Worm (Caenorhabditis elegans) whole organism, late embryonic: Measurements from ENCODE around the gene T04C12.7.
A peak's percentile ranks its signal among the peaks of the same experiment; 100 is the strongest.

Experiments
- C38D4.7 ChIP-seq: fragments of 200-800 bp; sonication (Bioruptor generic); optimal IDR thresholded peaks from 2 replicates; lab custom pipeline; 2018; ENCODE audit warnings: mild to moderate bottlenecking, missing genetic modification characterization, moderate library complexity, missing compliant biosample characterization
- K09A11.1 ChIP-seq: sonication (generic microtip); optimal IDR thresholded peaks from 2 replicates; lab custom pipeline; 2017; ENCODE audit warnings: antibody characterized with exemption, mild to moderate bottlenecking, missing genetic modification characterization, missing compliant biosample characterization; ENCODE audit not compliant: insufficient read depth
- T23F11.4 ChIP-seq: fragments of 200-800 bp; sonication (Bioruptor generic); optimal IDR thresholded peaks from 2 replicates; lab custom pipeline; 2018; ENCODE audit warnings: mild to moderate bottlenecking, missing genetic modification characterization, missing compliant biosample characterization
- ahr-1 ChIP-seq: sonication (generic microtip); optimal IDR thresholded peaks from 2 replicates; lab custom pipeline; 2016; ENCODE audit warnings: missing genetic modification characterization, missing compliant biosample characterization
- ama-1 ChIP-seq: fragments of 150-350 bp; optimal IDR thresholded peaks from 2 replicates; lab custom pipeline; 2014
- ceh-18 ChIP-seq: sonication (generic microtip); optimal IDR thresholded peaks from 2 replicates; lab custom pipeline; 2016; ENCODE audit warnings: missing genetic modification characterization, missing compliant biosample characterization
- ceh-19 ChIP-seq: fragments of 200-800 bp; sonication (Bioruptor generic); optimal IDR thresholded peaks from 2 replicates; lab custom pipeline; 2018; ENCODE audit warnings: mild to moderate bottlenecking, missing genetic modification characterization, missing compliant biosample characterization
- ceh-2 ChIP-seq: sonication (generic microtip); optimal IDR thresholded peaks from 2 replicates; lab custom pipeline; 2016; ENCODE audit warnings: missing genotype, missing genetic modification characterization, missing compliant biosample characterization
- ceh-22 ChIP-seq: sonication (generic microtip); optimal IDR thresholded peaks from 2 replicates; lab custom pipeline; 2017; ENCODE audit warnings: missing biosample characterization, missing genetic modification characterization
- ceh-24 ChIP-seq: sonication (generic microtip); optimal IDR thresholded peaks from 2 replicates; lab custom pipeline; 2016; ENCODE audit warnings: mild to moderate bottlenecking, missing genetic modification characterization, missing compliant biosample characterization
- ceh-30 ChIP-seq: fragments of 150-350 bp; optimal IDR thresholded peaks from 2 replicates; lab custom pipeline; 2014; ENCODE audit warnings: missing biosample characterization, missing genetic modification characterization
- ceh-31 ChIP-seq: sonication (generic microtip); optimal IDR thresholded peaks from 2 replicates; lab custom pipeline; 2016; ENCODE audit warnings: missing genetic modification characterization, missing compliant biosample characterization
- ceh-34 ChIP-seq: sonication (generic microtip); optimal IDR thresholded peaks from 2 replicates; lab custom pipeline; 2016; ENCODE audit warnings: mild to moderate bottlenecking, missing genetic modification characterization, missing compliant biosample characterization
- ceh-45 ChIP-seq: fragments of 200-800 bp; sonication (Bioruptor generic); IDR thresholded peaks from 2 replicates; pipeline ENCODE4 v1.3.6; 2022; ENCODE audit warnings: missing genetic modification reagents, missing genetic modification characterization, missing compliant biosample characterization
- ceh-48 ChIP-seq: sonication (generic microtip); optimal IDR thresholded peaks from 2 replicates; lab custom pipeline; 2016; ENCODE audit warnings: missing genetic modification characterization, inconsistent platforms, missing compliant biosample characterization
- ceh-9 ChIP-seq: sonication (generic microtip); optimal IDR thresholded peaks from 2 replicates; lab custom pipeline; 2016; ENCODE audit warnings: mild to moderate bottlenecking, missing genetic modification characterization, inconsistent platforms, missing compliant biosample characterization
- dmd-4 ChIP-seq: sonication (generic microtip); optimal IDR thresholded peaks from 2 replicates; lab custom pipeline; 2016; ENCODE audit warnings: borderline replicate concordance, missing genetic modification characterization, missing compliant biosample characterization
- elt-2 ChIP-seq: sonication (generic microtip); optimal IDR thresholded peaks from 2 replicates; lab custom pipeline; 2016; ENCODE audit warnings: missing genetic modification reagents, missing genetic modification characterization, missing compliant biosample characterization
- fax-1 ChIP-seq: sonication (generic microtip); optimal IDR thresholded peaks from 2 replicates; lab custom pipeline; 2016; ENCODE audit warnings: missing genotype, missing genetic modification characterization, missing compliant biosample characterization
- fkh-10 ChIP-seq: fragments of 150-350 bp; optimal IDR thresholded peaks from 2 replicates; lab custom pipeline; 2014; ENCODE audit warnings: missing biosample characterization, missing genetic modification reagents, missing genetic modification characterization
- gmeb-2 ChIP-seq: sonication (generic microtip); optimal IDR thresholded peaks from 2 replicates; lab custom pipeline; 2016; ENCODE audit warnings: missing genetic modification characterization, inconsistent platforms, missing compliant biosample characterization
- hlh-13 ChIP-seq: fragments of 200-800 bp; sonication (Bioruptor generic); optimal IDR thresholded peaks from 2 replicates; lab custom pipeline; 2018; ENCODE audit warnings: mild to moderate bottlenecking, missing genetic modification characterization, missing compliant biosample characterization
- hlh-15 ChIP-seq: sonication (generic microtip); optimal IDR thresholded peaks from 2 replicates; lab custom pipeline; 2016; ENCODE audit warnings: missing genetic modification characterization, missing compliant biosample characterization
- hlh-30 ChIP-seq: sonication (generic microtip); optimal IDR thresholded peaks from 2 replicates; lab custom pipeline; 2017; ENCODE audit warnings: antibody characterized with exemption, missing genetic modification characterization, missing compliant biosample characterization; ENCODE audit not compliant: insufficient read depth
- hlh-6 ChIP-seq: sonication (generic microtip); optimal IDR thresholded peaks from 2 replicates; lab custom pipeline; 2016; ENCODE audit warnings: missing genotype, missing genetic modification characterization, missing compliant biosample characterization
- hlh-8 ChIP-seq: sonication (generic microtip); optimal IDR thresholded peaks from 2 replicates; lab custom pipeline; 2016; ENCODE audit warnings: missing genotype, missing genetic modification characterization, missing compliant biosample characterization
- lin-11 ChIP-seq: fragments of 200-800 bp; sonication (Bioruptor generic); optimal IDR thresholded peaks from 2 replicates; lab custom pipeline; 2018; ENCODE audit warnings: mild to moderate bottlenecking, missing genetic modification characterization, missing compliant biosample characterization
- mec-3 ChIP-seq: sonication (generic microtip); optimal IDR thresholded peaks from 2 replicates; lab custom pipeline; 2016; ENCODE audit warnings: borderline replicate concordance, missing genetic modification characterization, missing compliant biosample characterization
- nhr-11 ChIP-seq: fragments of 150-350 bp; optimal IDR thresholded peaks from 2 replicates; lab custom pipeline; 2014; ENCODE audit warnings: missing biosample characterization, missing genetic modification characterization
- nhr-232 ChIP-seq: sonication (generic microtip); optimal IDR thresholded peaks from 2 replicates; lab custom pipeline; 2016; ENCODE audit warnings: missing genetic modification characterization, missing compliant biosample characterization
- npax-4 ChIP-seq: sonication (generic microtip); optimal IDR thresholded peaks from 2 replicates; lab custom pipeline; 2016; ENCODE audit warnings: missing genetic modification characterization, missing compliant biosample characterization
- odd-2 ChIP-seq: sonication (generic microtip); optimal IDR thresholded peaks from 2 replicates; lab custom pipeline; 2017; ENCODE audit warnings: antibody characterized with exemption, mild to moderate bottlenecking, missing genetic modification characterization, missing compliant biosample characterization
- pat-9 ChIP-seq: fragments of 200-800 bp; sonication (Bioruptor generic); optimal IDR thresholded peaks from 2 replicates; lab custom pipeline; 2018; ENCODE audit warnings: mild to moderate bottlenecking, missing genetic modification characterization, moderate library complexity, missing compliant biosample characterization
- pax-1 ChIP-seq: fragments of 150-350 bp; optimal IDR thresholded peaks from 2 replicates; lab custom pipeline; 2014; ENCODE audit warnings: missing biosample characterization, missing genetic modification characterization
- pha-2 ChIP-seq: sonication (generic microtip); optimal IDR thresholded peaks from 2 replicates; lab custom pipeline; 2017; ENCODE audit warnings: mild to moderate bottlenecking, missing genetic modification characterization, missing compliant biosample characterization
- pqm-1 ChIP-seq: sonication (generic microtip); optimal IDR thresholded peaks from 2 replicates; lab custom pipeline; 2016; ENCODE audit warnings: missing genetic modification characterization, missing compliant biosample characterization
- rnt-1 ChIP-seq: sonication (generic microtip); optimal IDR thresholded peaks from 2 replicates; lab custom pipeline; 2016; ENCODE audit warnings: missing genetic modification characterization, missing compliant biosample characterization
- sox-2 ChIP-seq: fragments of 200-800 bp; sonication (Bioruptor generic); IDR thresholded peaks from 2 replicates; pipeline ENCODE4 v1.3.6; 2022; ENCODE audit warnings: missing genetic modification reagents, missing genetic modification characterization, missing compliant biosample characterization
- sox-4 ChIP-seq: sonication (generic microtip); optimal IDR thresholded peaks from 2 replicates; lab custom pipeline; 2017; ENCODE audit warnings: mild to moderate bottlenecking, missing genetic modification characterization, inconsistent platforms, missing compliant biosample characterization
- tbx-2 ChIP-seq: sonication (generic microtip); optimal IDR thresholded peaks from 2 replicates; lab custom pipeline; 2016; ENCODE audit warnings: missing genetic modification characterization, missing compliant biosample characterization
- tbx-7 ChIP-seq: sonication (generic microtip); optimal IDR thresholded peaks from 2 replicates; lab custom pipeline; 2016; ENCODE audit warnings: missing genotype, missing genetic modification characterization, missing compliant biosample characterization
- ttx-3 ChIP-seq: sonication (generic microtip); optimal IDR thresholded peaks from 2 replicates; lab custom pipeline; 2016; ENCODE audit warnings: missing genetic modification reagents, missing genetic modification characterization, missing compliant biosample characterization
- unc-42 ChIP-seq: sonication (generic microtip); optimal IDR thresholded peaks from 2 replicates; lab custom pipeline; 2016; ENCODE audit warnings: missing genotype, missing genetic modification characterization, missing compliant biosample characterization
- unc-55 ChIP-seq: sonication (generic microtip); optimal IDR thresholded peaks from 2 replicates; lab custom pipeline; 2017; ENCODE audit warnings: missing biosample characterization, missing genetic modification reagents, missing genetic modification characterization
- unc-86 ChIP-seq: sonication (generic microtip); optimal IDR thresholded peaks from 2 replicates; lab custom pipeline; 2016; ENCODE audit warnings: missing genetic modification characterization, missing compliant biosample characterization
- zip-5 ChIP-seq: sonication (generic microtip); optimal IDR thresholded peaks from 2 replicates; lab custom pipeline; 2016; ENCODE audit warnings: missing genetic modification characterization, missing compliant biosample characterization

T04C12.7 gene

ce11 chrV:11083691-11084090 lies 29.8 kb downstream of the T04C12.7 start (continued):
- no peak for TF ChIP-seq ama-1 (lab: Kevin White, UChicago)
- no peak for TF ChIP-seq hlh-30 (tag; lab: Kevin White, UChicago)
- TF ChIP-seq sox-2 (GFP tag; lab: Robert Waterston, UW): no peak
- TF ChIP-seq mec-3 (tag; lab: Kevin White, UChicago): no peak
- no peak for TF ChIP-seq sox-4
- no peak for TF ChIP-seq ceh-19 (GFP tag; lab: Kevin White, UChicago)
- no peak for TF ChIP-seq hlh-6 (tag; lab: Kevin White, UChicago)
- TF ChIP-seq pax-1: peak; percentile 96
- TF ChIP-seq hlh-15: no peak
- peak; percentile 27 for TF ChIP-seq ceh-2
- peak; percentile 53 for TF ChIP-seq ceh-31 (tag; lab: Kevin White, UChicago)
- peak; percentile 88 for TF ChIP-seq ceh-18 (tag; lab: Kevin White, UChicago)
- TF ChIP-seq hlh-13 (GFP tag; lab: Kevin White, UChicago): no peak
- peak; percentile 48 for TF ChIP-seq dmd-4 (tag; lab: Kevin White, UChicago)
- peak; percentile 65 for TF ChIP-seq tbx-2 (tag; lab: Kevin White, UChicago)
- TF ChIP-seq zip-5: no peak
- TF ChIP-seq odd-2 (tag; lab: Kevin White, UChicago): no peak
- no peak for TF ChIP-seq C38D4.7 (GFP tag; lab: Kevin White, UChicago)
- TF ChIP-seq elt-2 (tag; lab: Kevin White, UChicago): no peak
- TF ChIP-seq ahr-1 (tag; lab: Kevin White, UChicago): no peak
- no peak for TF ChIP-seq ceh-34
- TF ChIP-seq lin-11 (tag; lab: Kevin White, UChicago): no peak
- no peak for TF ChIP-seq ttx-3 (tag; lab: Kevin White, UChicago)
- TF ChIP-seq unc-86 (tag; lab: Kevin White, UChicago): no peak
- peak; percentile 76 for TF ChIP-seq pat-9
- TF ChIP-seq pha-2 (tag; lab: Kevin White, UChicago): peak; percentile 55
- TF ChIP-seq nhr-11 (tag; lab: Kevin White, UChicago): no peak
- no peak for TF ChIP-seq hlh-8 (tag; lab: Kevin White, UChicago)
- TF ChIP-seq npax-4: no peak
- TF ChIP-seq gmeb-2 (tag; lab: Kevin White, UChicago): no peak
- peak; percentile 72 for TF ChIP-seq rnt-1 (tag; lab: Kevin White, UChicago)
- TF ChIP-seq ceh-30: no peak
- no peak for TF ChIP-seq nhr-232 (tag; lab: Kevin White, UChicago)
- TF ChIP-seq unc-55 (GFP tag; lab: Kevin White, UChicago): peak; percentile 79
- no peak for TF ChIP-seq ceh-24 (tag; lab: Kevin White, UChicago)
- peak; percentile 62 for TF ChIP-seq ceh-22 (tag; lab: Kevin White, UChicago)

- TF ChIP-seq elt-2 (tag; lab: Kevin White, UChicago) (peak; percentile 98), mec-3 (tag; lab: Kevin White, UChicago) (no peak)
These were observed 33.2 kb downstream of the T04C12.7 start for ce11 chrV:11087119-11087518.

- TF ChIP-seq unc-42 (tag; lab: Kevin White, UChicago) (no peak), tbx-7 (tag; lab: Kevin White, UChicago) (no peak), T23F11.4 (no peak), mec-3 (tag; lab: Kevin White, UChicago) (no peak), ceh-45 (GFP tag; lab: Robert Waterston, UW) (no peak), elt-2 (tag; lab: Kevin White, UChicago) (no peak), nhr-232 (tag; lab: Kevin White, UChicago) (no peak), pqm-1 (no peak), fax-1 (tag; lab: Kevin White, UChicago) (no peak), ama-1 (lab: Kevin White, UChicago) (no peak), ceh-24 (tag; lab: Kevin White, UChicago) (no peak), nhr-11 (tag; lab: Kevin White, UChicago) (no peak), fkh-10 (GFP tag; lab: Kevin White, UChicago) (no peak), ceh-48 (tag; lab: Kevin White, UChicago) (no peak), ceh-18 (tag; lab: Kevin White, UChicago) (no peak), ceh-30 (no peak), K09A11.1 (no peak), ceh-9 (no peak), ceh-2 (no peak)
These were observed 33.6 kb downstream of the T04C12.7 start, which contains the start of gene Y42A5A.1 for ce11 chrV:11087519-11087998. Gene Y42A5A.1 (plus strand): TSS chrV:11087948.
